Worm (Caenorhabditis elegans) whole organism, L4/young adult: ENCODE data around the gene M7.7.

Experiments
- W03F9.2 ChIP-seq: fragments of 150-350 bp; optimal IDR thresholded peaks from 2 replicates; lab custom pipeline; 2014; ENCODE audit warnings: missing biosample characterization, missing genetic modification characterization
- dao-5 ChIP-seq: sonication (generic microtip); optimal IDR thresholded peaks from 2 replicates; lab custom pipeline; 2016; ENCODE audit warnings: missing genotype, missing genetic modification characterization, moderate library complexity, missing compliant biosample characterization
- him-1 ChIP-seq: sonication (generic microtip); optimal IDR thresholded peaks from 2 replicates; lab custom pipeline; 2016; ENCODE audit warnings: missing genotype, missing genetic modification reagents, missing genetic modification characterization, missing compliant biosample characterization

- no peak for TF ChIP-seq W03F9.2 (tag; lab: Kevin White, UChicago)
- no peak for TF ChIP-seq him-1 (tag; lab: Kevin White, UChicago)
- no peak for TF ChIP-seq dao-5 (tag; lab: Kevin White, UChicago)
These were observed at the start of gene M7.7 for ce11 chrIV:11089527-11089926.
